Worm (Caenorhabditis elegans) whole organism, L4 larva: Measurements from ENCODE around the gene M01H9.2.
A peak's percentile ranks its signal among the peaks of the same experiment; 100 is the strongest.

Source experiments
- F49E8.2 ChIP-seq: sonication (generic microtip); optimal IDR thresholded peaks from 2 replicates; lab custom pipeline; 2016; ENCODE audit warnings: missing compliant biosample characterization, mild to moderate bottlenecking, missing genetic modification characterization, borderline replicate concordance
- ZK546.5 ChIP-seq, 2 experiments: sonication (generic microtip); optimal IDR thresholded peaks; 2 replicates each; lab custom pipeline; 2017; ENCODE audit warnings: missing biosample characterization in 2 of 2, missing genetic modification characterization in 2 of 2
- arid-1 ChIP-seq: fragments of 200-800 bp; sonication (Bioruptor generic); conservative IDR thresholded peaks from 2 replicates; pipeline ENCODE4 v1.3.6; 2022; ENCODE audit warnings: missing genetic modification reagents, missing genetic modification characterization, missing compliant biosample characterization
- ceh-32 ChIP-seq: sonication (generic microtip); optimal IDR thresholded peaks from 2 replicates; lab custom pipeline; 2016; ENCODE audit warnings: mild to moderate bottlenecking, missing genetic modification characterization, missing compliant biosample characterization; ENCODE audit not compliant: poor library complexity
- ceh-44 ChIP-seq: fragments of 200-800 bp; sonication (Bioruptor generic); IDR thresholded peaks from 2 replicates; pipeline ENCODE4 v1.3.6; 2022; ENCODE audit warnings: missing genetic modification reagents, missing genetic modification characterization, missing compliant biosample characterization
- cey-2 ChIP-seq: sonication (generic microtip); optimal IDR thresholded peaks from 3 replicates; lab custom pipeline; 2017; ENCODE audit warnings: missing genetic modification characterization, mild to moderate bottlenecking, missing compliant biosample characterization, antibody characterized with exemption, borderline replicate concordance; ENCODE audit not compliant: insufficient read depth
- daf-16 ChIP-seq, 3 experiments: sonication (generic microtip); optimal IDR thresholded peaks; 2 replicates each; lab custom pipeline; 2016 to 2017; ENCODE audit warnings: missing genetic modification characterization in 3 of 3, missing genetic modification reagents in 3 of 3, mild to moderate bottlenecking in 2 of 3, missing compliant biosample characterization in 2 of 3, missing biosample characterization in 1 of 3, moderate library complexity in 1 of 3
- daf-19 ChIP-seq: fragments of 200-800 bp; sonication (Bioruptor generic); conservative IDR thresholded peaks from 2 replicates; pipeline ENCODE4 v1.3.6; 2022; ENCODE audit warnings: missing genetic modification characterization, missing compliant biosample characterization
- duxl-1 ChIP-seq: sonication (generic microtip); optimal IDR thresholded peaks from 2 replicates; lab custom pipeline; 2016; ENCODE audit warnings: mild to moderate bottlenecking, missing genetic modification characterization, moderate library complexity, missing compliant biosample characterization; ENCODE audit not compliant: poor library complexity
- dve-1 ChIP-seq: sonication (generic microtip); optimal IDR thresholded peaks from 2 replicates; lab custom pipeline; 2017; ENCODE audit warnings: antibody characterized with exemption, mild to moderate bottlenecking, missing genetic modification characterization, missing compliant biosample characterization; ENCODE audit not compliant: insufficient read depth
- egl-43 ChIP-seq: fragments of 200-800 bp; sonication (Bioruptor generic); IDR thresholded peaks from 2 replicates; pipeline ENCODE4 v1.3.6; 2022; ENCODE audit warnings: missing genetic modification reagents, missing genetic modification characterization, missing compliant biosample characterization
- fkh-10 ChIP-seq: fragments of 150-350 bp; optimal IDR thresholded peaks from 2 replicates; lab custom pipeline; 2014; ENCODE audit warnings: missing biosample characterization, missing genetic modification reagents, missing genetic modification characterization
- gei-8 ChIP-seq: fragments of 200-800 bp; sonication (Bioruptor generic); optimal IDR thresholded peaks from 2 replicates; lab custom pipeline; 2018; ENCODE audit warnings: mild to moderate bottlenecking, missing genetic modification characterization, missing compliant biosample characterization
- hlh-11 ChIP-seq: fragments of 200-800 bp; sonication (Bioruptor generic); optimal IDR thresholded peaks from 2 replicates; lab custom pipeline; 2018; ENCODE audit warnings: mild to moderate bottlenecking, missing genetic modification characterization, missing compliant biosample characterization
- hlh-30 ChIP-seq: sonication (generic microtip); optimal IDR thresholded peaks from 2 replicates; lab custom pipeline; 2017; ENCODE audit warnings: antibody characterized with exemption, mild to moderate bottlenecking, missing genetic modification characterization, missing compliant biosample characterization; ENCODE audit not compliant: insufficient read depth
- hmg-1.1 ChIP-seq: fragments of 200-800 bp; sonication (Bioruptor generic); IDR thresholded peaks from 2 replicates; pipeline ENCODE4 v1.3.6; 2022; ENCODE audit warnings: missing genetic modification reagents, missing genetic modification characterization, missing compliant biosample characterization
- jun-1 ChIP-seq: fragments of 150-350 bp; optimal IDR thresholded peaks from 2 replicates; lab custom pipeline; 2014; ENCODE audit warnings: missing biosample characterization, missing genetic modification reagents, missing genetic modification characterization
- lin-13 ChIP-seq: fragments of 150-350 bp; optimal IDR thresholded peaks from 2 replicates; lab custom pipeline; 2014; ENCODE audit warnings: missing biosample characterization, missing genetic modification reagents, missing genetic modification characterization
- lin-15B ChIP-seq: fragments of 150-350 bp; sonication (generic microtip); optimal IDR thresholded peaks from 3 replicates; lab custom pipeline; 2014; ENCODE audit warnings: missing biosample characterization, missing genetic modification characterization
- lin-38 ChIP-seq: fragments of 200-800 bp; sonication (Bioruptor generic); IDR thresholded peaks from 2 replicates; pipeline ENCODE4 v1.3.6; 2022; ENCODE audit warnings: missing genetic modification reagents, missing genetic modification characterization, missing compliant biosample characterization
- lir-3 ChIP-seq: sonication (generic microtip); optimal IDR thresholded peaks from 2 replicates; lab custom pipeline; 2016; ENCODE audit warnings: mild to moderate bottlenecking, missing genetic modification characterization, missing compliant biosample characterization
- lsy-2 ChIP-seq, 2 experiments: fragments of 150-350 bp in 1 of 2; sonication (generic microtip) in 1 of 2; optimal IDR thresholded peaks; 2 replicates each; lab custom pipeline; 2014 to 2017; ENCODE audit warnings: missing biosample characterization in 2 of 2, missing genetic modification characterization in 2 of 2
- mdt-29 ChIP-seq: fragments of 200-800 bp; sonication (Bioruptor generic); IDR thresholded peaks from 2 replicates; pipeline ENCODE4 v1.3.6; 2022; ENCODE audit warnings: missing genetic modification reagents, missing genetic modification characterization, missing compliant biosample characterization
- mep-1 ChIP-seq: fragments of 150-350 bp; sonication (generic microtip); optimal IDR thresholded peaks from 3 replicates; lab custom pipeline; 2014; ENCODE audit warnings: missing biosample characterization, missing genetic modification characterization
- mes-2 ChIP-seq: sonication (generic microtip); optimal IDR thresholded peaks from 2 replicates; lab custom pipeline; 2016; ENCODE audit warnings: missing genotype, mild to moderate bottlenecking, missing genetic modification characterization, missing compliant biosample characterization; ENCODE audit not compliant: poor library complexity, severe bottlenecking
- mxl-2 ChIP-seq: fragments of 200-800 bp; sonication (Bioruptor generic); conservative IDR thresholded peaks from 2 replicates; pipeline ENCODE4 v1.3.6; 2022; ENCODE audit warnings: missing genetic modification reagents, missing genetic modification characterization, missing compliant biosample characterization
- nhr-10 ChIP-seq: fragments of 150-350 bp; optimal IDR thresholded peaks from 2 replicates; lab custom pipeline; 2014; ENCODE audit warnings: missing biosample characterization, missing genetic modification characterization
- nhr-28 ChIP-seq: fragments of 150-350 bp; optimal IDR thresholded peaks from 2 replicates; lab custom pipeline; 2014; ENCODE audit warnings: missing biosample characterization, missing genetic modification characterization
- nhr-41 ChIP-seq: fragments of 200-800 bp; sonication (Bioruptor generic); IDR thresholded peaks from 2 replicates; pipeline ENCODE4 v1.3.6; 2022; ENCODE audit warnings: missing genetic modification reagents, missing genetic modification characterization, missing compliant biosample characterization
- nhr-42 ChIP-seq: fragments of 200-800 bp; sonication (Bioruptor generic); IDR thresholded peaks from 2 replicates; pipeline ENCODE4 v1.3.6; 2022; ENCODE audit warnings: missing genetic modification characterization, missing compliant biosample characterization
- nhr-76 ChIP-seq: fragments of 150-350 bp; optimal IDR thresholded peaks from 2 replicates; lab custom pipeline; 2014; ENCODE audit warnings: missing biosample characterization, missing genetic modification characterization
- nhr-77 ChIP-seq: fragments of 150-350 bp; optimal IDR thresholded peaks from 2 replicates; lab custom pipeline; 2014; ENCODE audit warnings: missing biosample characterization, missing genetic modification characterization
- rbr-2 ChIP-seq: sonication (generic microtip); optimal IDR thresholded peaks from 2 replicates; lab custom pipeline; 2016; ENCODE audit warnings: missing genotype, missing genetic modification characterization, missing compliant biosample characterization
- saeg-2 ChIP-seq: fragments of 200-800 bp; sonication (Bioruptor generic); IDR thresholded peaks from 2 replicates; pipeline ENCODE4 v1.3.6; 2022; ENCODE audit warnings: missing genetic modification reagents, missing genetic modification characterization, missing compliant biosample characterization
- set-16 ChIP-seq: fragments of 200-800 bp; sonication (Bioruptor generic); IDR thresholded peaks from 2 replicates; pipeline ENCODE4 v1.3.6; 2022; ENCODE audit warnings: missing genetic modification reagents, missing genetic modification characterization, missing compliant biosample characterization
- spr-3 ChIP-seq: fragments of 200-800 bp; sonication (Bioruptor generic); optimal IDR thresholded peaks from 2 replicates; lab custom pipeline; 2018; ENCODE audit warnings: mild to moderate bottlenecking, missing genetic modification characterization, missing compliant biosample characterization
- tra-1 ChIP-seq: fragments of 200-800 bp; sonication (Bioruptor generic); IDR thresholded peaks from 2 replicates; pipeline ENCODE4 v1.3.6; 2022; ENCODE audit warnings: missing genetic modification reagents, missing genetic modification characterization, missing compliant biosample characterization
- unc-39 ChIP-seq: sonication (generic microtip); optimal IDR thresholded peaks from 2 replicates; lab custom pipeline; 2017; ENCODE audit warnings: missing biosample characterization, missing genetic modification characterization
- unc-62 ChIP-seq, 3 experiments: fragments of 150-350 bp in 1 of 3; sonication (generic microtip); optimal IDR thresholded peaks in 2 of 3; peaks in 1 of 3; 1 replicate in 1 of 3; 2 replicates in 2 of 3; lab custom pipeline; 2014 to 2017; ENCODE audit warnings: missing biosample characterization in 3 of 3, missing genetic modification characterization in 3 of 3, missing genetic modification reagents in 3 of 3, missing genotype in 1 of 3
- vab-7 ChIP-seq: fragments of 200-800 bp; sonication (Bioruptor generic); IDR thresholded peaks from 2 replicates; pipeline ENCODE4 v1.3.6; 2022; ENCODE audit warnings: missing genetic modification reagents, missing genetic modification characterization, missing compliant biosample characterization
- zfp-3 ChIP-seq: fragments of 200-800 bp; sonication (Bioruptor generic); conservative IDR thresholded peaks from 2 replicates; pipeline ENCODE4 v1.3.6; 2022; ENCODE audit warnings: missing genetic modification reagents, missing genetic modification characterization, missing compliant biosample characterization
- zip-2 ChIP-seq: fragments of 150-350 bp; optimal IDR thresholded peaks from 2 replicates; lab custom pipeline; 2014; ENCODE audit warnings: missing biosample characterization, missing genetic modification characterization

Gene M01H9.2

ce11 chrIV:4463132-4463531 lies at the start of gene M01H9.2:
M01H9.2 (minus strand) TSS chrIV:4463232.
- TF ChIP-seq zip-2 (tag; lab: Kevin White, UChicago) (no peak), hlh-30 (peak; percentile 38)

DNA sequence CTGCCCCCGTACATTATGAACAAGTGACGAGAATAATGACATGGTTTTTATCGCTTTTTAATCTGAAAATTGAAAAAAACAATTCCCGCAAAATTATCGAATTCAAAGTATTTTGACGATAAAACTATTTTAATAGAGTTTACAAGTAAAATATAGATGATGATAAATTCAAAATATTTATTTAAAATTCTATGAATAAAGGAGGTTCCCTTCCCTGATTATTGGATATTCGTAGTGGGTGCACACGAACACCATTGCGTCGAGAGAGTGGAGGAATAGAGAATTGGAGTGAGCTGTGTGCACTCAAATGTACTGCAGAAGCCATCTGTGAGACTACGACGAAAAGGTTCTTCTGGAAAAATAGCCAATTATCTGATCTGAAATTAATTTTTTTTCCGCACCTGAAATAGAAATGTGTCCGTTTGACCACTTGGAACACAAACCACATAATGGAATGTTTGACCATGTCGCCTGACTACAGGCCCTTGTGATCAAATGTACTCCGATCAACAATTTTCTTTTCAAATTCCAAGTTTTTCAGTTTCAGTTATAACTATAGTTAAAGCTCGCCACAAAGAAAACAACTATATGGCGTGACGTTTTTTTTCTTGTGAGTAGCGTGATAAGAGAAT lies 48.3 kb upstream of the M01H9.2 start, which contains the start of the genes rfth-1 and ZK180.8:
rfth-1 (minus strand) TSS at position 51 of the 632 bp plus-strand sequence.
ZK180.8 (minus strand) TSS at position 466 of the 632 bp plus-strand sequence.
- peak; percentile 61 for TF ChIP-seq hlh-30
- no peak for TF ChIP-seq nhr-41 (GFP tag; lab: Robert Waterston, UW)
- TF ChIP-seq cey-2 (tag; lab: Kevin White, UChicago): no peak
- TF ChIP-seq jun-1: no peak
- TF ChIP-seq ZK546.5 (tag; optimal IDR thresholded peaks at IDR 0.05; lab: Kevin White, UChicago): no peak
- peak; percentile 18 for TF ChIP-seq hlh-11
- no peak for TF ChIP-seq spr-3 (GFP tag; lab: Kevin White, UChicago)
- TF ChIP-seq nhr-28 (tag; lab: Kevin White, UChicago): peak; percentile 42
- no peak for TF ChIP-seq nhr-77
- TF ChIP-seq gei-8 (GFP tag; lab: Kevin White, UChicago): peak; percentile 2
- TF ChIP-seq arid-1 (GFP tag; lab: Robert Waterston, UW): no peak
- no peak for TF ChIP-seq unc-39 (tag; lab: Kevin White, UChicago)
- no peak for TF ChIP-seq tra-1
- no peak for TF ChIP-seq nhr-76
- peak; percentile 24 for TF ChIP-seq dve-1 (tag; lab: Kevin White, UChicago)
- peak; percentile 65 for TF ChIP-seq egl-43 (GFP tag; lab: Robert Waterston, UW)
- TF ChIP-seq nhr-42 (GFP tag; lab: Robert Waterston, UW): peak; percentile 50; the same call in 1 of the 2 replicates
- TF ChIP-seq mes-2 (tag; lab: Kevin White, UChicago): peak; percentile 10

ce11 chrIV:4506637-4507036 lies 43.6 kb upstream of the M01H9.2 start, which contains the start of gene gbb-2:
gbb-2 (minus strand) TSS chrIV:4506748.
- TF ChIP-seq unc-62 (GFP tag; optimal IDR thresholded peaks at IDR 0.05 in 1 of 2; lab: Kevin White, UChicago): peak in 1 of 2 experiments; percentile 30
- no peak for TF ChIP-seq unc-62 (tag; optimal IDR thresholded peaks at IDR 0.05; lab: Kevin White, UChicago)
- no peak for TF ChIP-seq mep-1 (tag; lab: Kevin White, UChicago)
- no peak for TF ChIP-seq zfp-3 (GFP tag; lab: Robert Waterston, UW)
- no peak for TF ChIP-seq ceh-44 (GFP tag; lab: Robert Waterston, UW)
- TF ChIP-seq daf-16 (GFP tag; optimal IDR thresholded peaks at IDR 0.05; lab: Kevin White, UChicago): peak in 1 of 2 experiments; percentile 72
- TF ChIP-seq daf-16 (tag; optimal IDR thresholded peaks at IDR 0.05; lab: Kevin White, UChicago): no peak
- TF ChIP-seq hlh-11: peak; percentile 46
- TF ChIP-seq daf-19: no peak
- no peak for TF ChIP-seq duxl-1 (tag; lab: Kevin White, UChicago)
- peak; percentile 64 for TF ChIP-seq set-16 (GFP tag; lab: Robert Waterston, UW)
- TF ChIP-seq lsy-2 (tag; optimal IDR thresholded peaks at IDR 0.05; lab: Kevin White, UChicago): peak in 1 of 2 experiments; percentile 8
- peak; percentile 13 for TF ChIP-seq mes-2 (tag; lab: Kevin White, UChicago)
- no peak for TF ChIP-seq egl-43 (GFP tag; lab: Robert Waterston, UW)

- TF ChIP-seq nhr-10 (tag; lab: Kevin White, UChicago) (no peak), lir-3 (no peak), fkh-10 (peak; percentile 0), hmg-1.1 (GFP tag; lab: Robert Waterston, UW) (no peak), lsy-2 (tag; optimal IDR thresholded peaks at IDR 0.05; lab: Kevin White, UChicago) (no peak), lin-13 (GFP tag; lab: Kevin White, UChicago) (no peak), F49E8.2 (no peak), vab-7 (GFP tag; lab: Robert Waterston, UW) (no peak), nhr-77 (no peak), saeg-2 (GFP tag; lab: Robert Waterston, UW) (no peak), ceh-32 (tag; lab: Kevin White, UChicago) (no peak), lin-38 (GFP tag; lab: Robert Waterston, UW) (no peak), mdt-29 (GFP tag; lab: Robert Waterston, UW) (no peak), lin-15B (tag; lab: Kevin White, UChicago) (no peak), hlh-11 (no peak), unc-62 (GFP tag; optimal IDR thresholded peaks at IDR 0.05 in 1 of 2; lab: Kevin White, UChicago) (peak in 1 of 2 experiments; percentile 10), unc-62 (tag; optimal IDR thresholded peaks at IDR 0.05; lab: Kevin White, UChicago) (no peak), mxl-2 (no peak), rbr-2 (tag; lab: Kevin White, UChicago) (no peak)
These were observed 42.0 kb upstream of the M01H9.2 start for ce11 chrIV:4505078-4505477.
